Worm (Caenorhabditis elegans) whole organism, mixed stage, embryonic: ENCODE data around the gene sup-1.

Source experiments
- M03D4.4 ChIP-seq: sonication (generic microtip); optimal IDR thresholded peaks from 2 replicates; lab custom pipeline; 2017; ENCODE audit warnings: mild to moderate bottlenecking, missing genetic modification characterization, missing compliant biosample characterization
- bed-3 ChIP-seq: fragments of 200-800 bp; sonication (Bioruptor generic); optimal IDR thresholded peaks from 3 replicates; lab custom pipeline; 2018; ENCODE audit warnings: mild to moderate bottlenecking, missing genetic modification characterization, moderate library complexity, missing compliant biosample characterization
- blmp-1 ChIP-seq: fragments of 150-350 bp; optimal IDR thresholded peaks from 2 replicates; lab custom pipeline; 2014; ENCODE audit warnings: missing biosample characterization, missing genetic modification characterization
- ceh-39 ChIP-seq: fragments of 150-350 bp; optimal IDR thresholded peaks from 2 replicates; lab custom pipeline; 2014; ENCODE audit warnings: missing biosample characterization, missing genetic modification characterization
- ceh-43 ChIP-seq: fragments of 200-800 bp; sonication (Bioruptor generic); optimal IDR thresholded peaks from 2 replicates; lab custom pipeline; 2018; ENCODE audit warnings: mild to moderate bottlenecking, missing genetic modification characterization, moderate library complexity, missing compliant biosample characterization
- ceh-83 ChIP-seq: fragments of 200-800 bp; sonication (Bioruptor generic); optimal IDR thresholded peaks from 2 replicates; lab custom pipeline; 2018; ENCODE audit warnings: mild to moderate bottlenecking, missing genetic modification characterization, missing compliant biosample characterization
- ces-1 ChIP-seq: fragments of 150-350 bp; optimal IDR thresholded peaks from 2 replicates; lab custom pipeline; 2014; ENCODE audit warnings: missing biosample characterization, missing genetic modification reagents, missing genetic modification characterization
- cnd-1 ChIP-seq: fragments of 200-800 bp; sonication (Bioruptor generic); optimal IDR thresholded peaks from 2 replicates; lab custom pipeline; 2018; ENCODE audit warnings: mild to moderate bottlenecking, missing genetic modification characterization, missing compliant biosample characterization
- drap-1 ChIP-seq: fragments of 200-800 bp; sonication (Bioruptor generic); optimal IDR thresholded peaks from 3 replicates; lab custom pipeline; 2018; ENCODE audit warnings: mild to moderate bottlenecking, missing genetic modification characterization, missing compliant biosample characterization
- elt-1 ChIP-seq: sonication (generic microtip); optimal IDR thresholded peaks from 2 replicates; lab custom pipeline; 2017; ENCODE audit warnings: missing genetic modification characterization, mild to moderate bottlenecking, missing compliant biosample characterization, antibody characterized with exemption, moderate library complexity, borderline replicate concordance; ENCODE audit not compliant: insufficient read depth
- elt-3 ChIP-seq: fragments of 150-350 bp; optimal IDR thresholded peaks from 2 replicates; lab custom pipeline; 2014; ENCODE audit warnings: missing biosample characterization, missing genetic modification characterization
- flh-1 ChIP-seq: fragments of 200-800 bp; sonication (Bioruptor generic); optimal IDR thresholded peaks from 2 replicates; lab custom pipeline; 2018; ENCODE audit warnings: mild to moderate bottlenecking, missing genetic modification characterization, moderate library complexity, missing compliant biosample characterization
- ham-2 ChIP-seq: fragments of 200-800 bp; sonication (Bioruptor generic); optimal IDR thresholded peaks from 2 replicates; lab custom pipeline; 2018; ENCODE audit warnings: mild to moderate bottlenecking, missing genetic modification characterization, missing compliant biosample characterization
- hlh-1 ChIP-seq: fragments of 150-350 bp; optimal IDR thresholded peaks from 2 replicates; lab custom pipeline; 2014; ENCODE audit warnings: missing biosample characterization, missing genetic modification reagents, missing genetic modification characterization
- lin-32 ChIP-seq: fragments of 200-800 bp; sonication (Bioruptor generic); optimal IDR thresholded peaks from 2 replicates; lab custom pipeline; 2018; ENCODE audit warnings: mild to moderate bottlenecking, missing genetic modification characterization, missing compliant biosample characterization
- lsy-2 ChIP-seq: fragments of 150-350 bp; optimal IDR thresholded peaks from 2 replicates; lab custom pipeline; 2014; ENCODE audit warnings: missing biosample characterization, missing genetic modification characterization
- mab-5 ChIP-seq: fragments of 150-350 bp; optimal IDR thresholded peaks from 2 replicates; lab custom pipeline; 2014; ENCODE audit warnings: missing biosample characterization, missing genetic modification characterization
- mep-1 ChIP-seq: fragments of 150-350 bp; optimal IDR thresholded peaks from 2 replicates; lab custom pipeline; 2017; ENCODE audit warnings: missing biosample characterization, missing genetic modification reagents, missing genetic modification characterization, inconsistent platforms
- mls-2 ChIP-seq: sonication (generic microtip); optimal IDR thresholded peaks from 2 replicates; lab custom pipeline; 2016; ENCODE audit warnings: mild to moderate bottlenecking, missing genetic modification characterization, moderate library complexity, missing compliant biosample characterization
- nhr-2 ChIP-seq: fragments of 150-350 bp; optimal IDR thresholded peaks from 2 replicates; lab custom pipeline; 2014; ENCODE audit warnings: missing biosample characterization, missing genetic modification characterization
- nhr-237 ChIP-seq: fragments of 150-350 bp; optimal IDR thresholded peaks from 2 replicates; lab custom pipeline; 2014; ENCODE audit warnings: missing biosample characterization, missing genetic modification characterization
- nhr-76 ChIP-seq: sonication (generic microtip); optimal IDR thresholded peaks from 2 replicates; lab custom pipeline; 2017; ENCODE audit warnings: missing biosample characterization, missing genetic modification characterization
- pha-4 ChIP-seq: fragments of 150-350 bp; optimal IDR thresholded peaks from 2 replicates; lab custom pipeline; 2018; ENCODE audit warnings: missing biosample characterization, missing genetic modification reagents, missing genetic modification characterization
- sem-2 ChIP-seq: fragments of 200-800 bp; sonication (Bioruptor generic); optimal IDR thresholded peaks from 2 replicates; lab custom pipeline; 2018; ENCODE audit warnings: mild to moderate bottlenecking, missing genetic modification characterization, missing compliant biosample characterization
- snpc-4 ChIP-seq: fragments of 150-350 bp; optimal IDR thresholded peaks from 2 replicates; lab custom pipeline; 2014; ENCODE audit warnings: missing biosample characterization, missing genetic modification characterization
- tbx-8 ChIP-seq: fragments of 200-800 bp; sonication (Bioruptor generic); optimal IDR thresholded peaks from 2 replicates; lab custom pipeline; 2018; ENCODE audit warnings: mild to moderate bottlenecking, missing genetic modification characterization, moderate library complexity, missing compliant biosample characterization
- unc-120 ChIP-seq: sonication (generic microtip); optimal IDR thresholded peaks from 2 replicates; lab custom pipeline; 2017; ENCODE audit warnings: missing genetic modification characterization, missing compliant biosample characterization; ENCODE audit not compliant: poor library complexity, severe bottlenecking
- unc-39 ChIP-seq: fragments of 150-350 bp; optimal IDR thresholded peaks from 2 replicates; lab custom pipeline; 2014; ENCODE audit warnings: missing biosample characterization, missing genetic modification characterization
- zip-8 ChIP-seq: fragments of 150-350 bp; optimal IDR thresholded peaks from 2 replicates; lab custom pipeline; 2014; ENCODE audit warnings: missing biosample characterization, missing genetic modification characterization
- ztf-11 ChIP-seq: fragments of 150-350 bp; optimal IDR thresholded peaks from 2 replicates; lab custom pipeline; 2014; ENCODE audit warnings: missing biosample characterization, missing genetic modification characterization

Gene sup-1

DNA sequence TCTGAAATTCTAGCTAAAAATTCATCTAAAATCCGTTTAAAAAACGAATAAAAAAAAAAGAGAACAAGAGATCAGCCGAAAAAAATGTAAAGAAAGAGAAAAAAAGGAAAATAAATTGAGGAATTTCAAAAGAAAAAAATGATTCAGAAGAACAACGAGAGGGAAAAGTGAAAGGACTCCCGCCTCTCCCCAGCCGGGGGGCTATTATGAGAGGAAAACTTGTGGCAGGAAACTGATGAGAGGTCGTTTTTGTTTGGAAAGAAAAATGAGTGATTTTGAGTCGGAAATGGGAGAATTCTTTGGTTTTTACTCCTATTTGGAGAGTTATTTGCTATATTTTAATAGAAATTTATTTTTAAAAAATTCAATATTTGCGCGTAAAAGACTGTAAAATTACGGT, 4.8 kb upstream of the sup-1 start:
- no peak for TF ChIP-seq snpc-4
- TF ChIP-seq flh-1 (GFP tag; lab: Kevin White, UChicago), result no peak
- no peak for TF ChIP-seq hlh-1 (tag; lab: Kevin White, UChicago)
- TF ChIP-seq ceh-43 (GFP tag; lab: Kevin White, UChicago), result no peak

ce11 chrIII:11740868-11741267, 3.4 kb upstream of the sup-1 start:
- TF ChIP-seq ceh-39 (no peak), pha-4 (tag; lab: Kevin White, UChicago) (no peak), nhr-76 (no peak), drap-1 (GFP tag; lab: Kevin White, UChicago) (no peak), unc-39 (tag; lab: Kevin White, UChicago) (no peak), bed-3 (no peak), tbx-8 (GFP tag; lab: Kevin White, UChicago) (no peak), mep-1 (tag; lab: Kevin White, UChicago) (no peak), cnd-1 (tag; lab: Kevin White, UChicago) (no peak), ztf-11 (tag; lab: Kevin White, UChicago) (no peak), lin-32 (GFP tag; lab: Kevin White, UChicago) (no peak), nhr-237 (no peak), blmp-1 (tag; lab: Kevin White, UChicago) (no peak), mls-2 (no peak)

DNA sequence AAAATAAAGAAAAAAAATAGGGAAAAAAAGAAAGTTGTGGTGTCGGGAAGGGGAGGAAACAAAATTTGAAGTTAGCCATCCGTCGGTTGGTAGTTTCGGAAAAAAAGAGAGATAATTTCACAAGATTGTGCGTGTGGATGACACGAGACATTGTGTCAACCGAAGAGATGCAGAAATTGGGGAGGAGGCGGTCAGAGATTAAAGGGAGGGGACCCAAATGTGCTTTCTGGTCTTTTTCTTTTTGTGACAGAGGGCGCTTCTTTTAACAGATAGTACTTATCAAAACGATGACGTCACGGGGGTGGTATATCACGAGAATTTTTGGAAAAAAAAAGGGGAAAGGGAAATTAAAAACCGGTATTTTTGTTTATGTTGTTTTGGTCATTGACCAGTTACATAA, 1.1 kb upstream of the sup-1 start:
- no peak for TF ChIP-seq nhr-237
- TF ChIP-seq nhr-2 (tag; lab: Kevin White, UChicago), result no peak
- TF ChIP-seq ces-1, result peak; percentile 31

- TF ChIP-seq elt-1 (tag; lab: Kevin White, UChicago) (no peak), mep-1 (tag; lab: Kevin White, UChicago) (no peak), snpc-4 (no peak), elt-3 (no peak)
These were observed 4.5 kb downstream of the sup-1 start for ce11 chrIII:11732943-11733342.

DNA sequence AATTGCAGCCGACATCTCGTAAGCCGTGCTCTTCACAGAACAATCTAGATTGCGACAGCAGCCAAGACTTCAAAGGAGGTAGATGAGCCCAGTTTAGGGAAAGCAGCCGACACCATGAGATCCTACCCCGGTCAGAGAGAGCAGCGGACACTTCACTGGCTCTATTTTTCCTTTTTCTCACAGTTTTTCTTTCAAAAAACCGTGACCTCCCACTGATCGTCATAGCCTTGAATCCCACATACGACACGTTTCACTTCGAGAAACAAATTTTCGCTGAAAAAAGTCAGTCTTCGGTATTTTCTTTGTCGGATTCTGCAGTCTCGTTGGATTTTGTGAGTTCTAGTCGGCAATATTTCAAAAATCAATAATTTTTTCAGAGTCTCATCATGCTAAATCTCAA, 5.4 kb downstream of the sup-1 start, which contains the start of gene Y41C4A.21:
TSS of gene Y41C4A.21 (plus strand) at position 301 of the 400 bp plus-strand sequence.
- TF ChIP-seq nhr-2 (tag; lab: Kevin White, UChicago) (no peak), ceh-83 (GFP tag; lab: Kevin White, UChicago) (no peak), unc-39 (tag; lab: Kevin White, UChicago) (no peak), pha-4 (tag; lab: Kevin White, UChicago) (no peak), ceh-43 (GFP tag; lab: Kevin White, UChicago) (no peak), mep-1 (tag; lab: Kevin White, UChicago) (no peak), sem-2 (no peak), elt-1 (tag; lab: Kevin White, UChicago) (no peak), tbx-8 (GFP tag; lab: Kevin White, UChicago) (no peak), blmp-1 (tag; lab: Kevin White, UChicago) (no peak), M03D4.4 (no peak), hlh-1 (tag; lab: Kevin White, UChicago) (no peak), lsy-2 (no peak), lin-32 (GFP tag; lab: Kevin White, UChicago) (no peak), cnd-1 (tag; lab: Kevin White, UChicago) (no peak)
- TF ChIP-seq, all 35 proteins: peak for 0

ce11 chrIII:11731491-11731890, 5.9 kb downstream of the sup-1 start:
- TF ChIP-seq zip-8 (tag; lab: Kevin White, UChicago) (no peak), unc-39 (tag; lab: Kevin White, UChicago) (no peak), lsy-2 (no peak), elt-3 (no peak), mab-5 (tag; lab: Kevin White, UChicago) (no peak), flh-1 (GFP tag; lab: Kevin White, UChicago) (no peak), pha-4 (tag; lab: Kevin White, UChicago) (no peak), ztf-11 (tag; lab: Kevin White, UChicago) (no peak), lin-32 (GFP tag; lab: Kevin White, UChicago) (no peak), unc-120 (tag; lab: Kevin White, UChicago) (no peak), ham-2 (GFP tag; lab: Kevin White, UChicago) (no peak), ces-1 (no peak), snpc-4 (no peak), cnd-1 (tag; lab: Kevin White, UChicago) (no peak)
